Worm (Caenorhabditis elegans) whole organism, L4 larva: Measurements from ENCODE around the gene Y71H2AM.12.
"Not testable (repeated sequence)": the region's sequence is repeated elsewhere in the genome, so short reads cannot be mapped to it uniquely, and the experiment has no call there.

Source experiments
- R02D3.7 ChIP-seq: fragments of 150-350 bp; sonication (generic microtip); optimal IDR thresholded peaks from 3 replicates; lab custom pipeline; 2014; ENCODE audit warnings: missing biosample characterization, missing genetic modification characterization
- ZK337.2 ChIP-seq: fragments of 200-800 bp; sonication (Bioruptor generic); IDR thresholded peaks from 2 replicates; pipeline ENCODE4 v1.3.6; 2022; ENCODE audit warnings: missing genetic modification reagents, missing genetic modification characterization, missing compliant biosample characterization
- aha-1 ChIP-seq: fragments of 150-350 bp; peaks from one replicate; lab custom pipeline; 2014; ENCODE audit warnings: missing biosample characterization, missing genetic modification characterization
- ctbp-1 ChIP-seq: fragments of 200-800 bp; sonication (Bioruptor generic); IDR thresholded peaks from 2 replicates; pipeline ENCODE4 v1.3.6; 2022; ENCODE audit warnings: missing genetic modification reagents, missing genetic modification characterization, missing compliant biosample characterization
- daf-16 ChIP-seq, 3 experiments: sonication (generic microtip); optimal IDR thresholded peaks; 2 replicates each; lab custom pipeline; 2016 to 2017; ENCODE audit warnings: missing genetic modification characterization in 3 of 3, missing genetic modification reagents in 3 of 3, mild to moderate bottlenecking in 2 of 3, missing compliant biosample characterization in 2 of 3, missing biosample characterization in 1 of 3, moderate library complexity in 1 of 3
- dmd-6 ChIP-seq: fragments of 200-800 bp; sonication (Bioruptor generic); IDR thresholded peaks from 2 replicates; pipeline ENCODE4 v1.3.6; 2022; ENCODE audit warnings: missing genetic modification reagents, missing genetic modification characterization, missing compliant biosample characterization
- dpl-1 ChIP-seq: fragments of 150-350 bp; optimal IDR thresholded peaks from 2 replicates; lab custom pipeline; 2014; ENCODE audit warnings: missing biosample characterization, missing genetic modification reagents, missing genetic modification characterization
- dve-1 ChIP-seq: sonication (generic microtip); optimal IDR thresholded peaks from 2 replicates; lab custom pipeline; 2017; ENCODE audit warnings: antibody characterized with exemption, mild to moderate bottlenecking, missing genetic modification characterization, missing compliant biosample characterization; ENCODE audit not compliant: insufficient read depth
- egl-27 ChIP-seq: sonication (generic microtip); optimal IDR thresholded peaks from 3 replicates; lab custom pipeline; 2017; ENCODE audit warnings: missing biosample characterization, missing genetic modification reagents, missing genetic modification characterization
- gei-8 ChIP-seq: fragments of 200-800 bp; sonication (Bioruptor generic); optimal IDR thresholded peaks from 2 replicates; lab custom pipeline; 2018; ENCODE audit warnings: mild to moderate bottlenecking, missing genetic modification characterization, missing compliant biosample characterization
- hif-1 ChIP-seq, 2 experiments: sonication (generic microtip); optimal IDR thresholded peaks; 2 replicates each; lab custom pipeline; 2016 to 2017; ENCODE audit warnings: missing compliant biosample characterization in 2 of 2, missing genetic modification characterization in 2 of 2, missing genetic modification reagents in 2 of 2, missing genotype in 2 of 2, mild to moderate bottlenecking in 1 of 2
- hlh-30 ChIP-seq: sonication (generic microtip); optimal IDR thresholded peaks from 2 replicates; lab custom pipeline; 2017; ENCODE audit warnings: antibody characterized with exemption, mild to moderate bottlenecking, missing genetic modification characterization, missing compliant biosample characterization; ENCODE audit not compliant: insufficient read depth
- lin-13 ChIP-seq: fragments of 150-350 bp; optimal IDR thresholded peaks from 2 replicates; lab custom pipeline; 2014; ENCODE audit warnings: missing biosample characterization, missing genetic modification reagents, missing genetic modification characterization
- lin-38 ChIP-seq: fragments of 200-800 bp; sonication (Bioruptor generic); IDR thresholded peaks from 2 replicates; pipeline ENCODE4 v1.3.6; 2022; ENCODE audit warnings: missing genetic modification reagents, missing genetic modification characterization, missing compliant biosample characterization
- lir-3 ChIP-seq: sonication (generic microtip); optimal IDR thresholded peaks from 2 replicates; lab custom pipeline; 2016; ENCODE audit warnings: mild to moderate bottlenecking, missing genetic modification characterization, missing compliant biosample characterization
- lsy-2 ChIP-seq, 2 experiments: fragments of 150-350 bp in 1 of 2; sonication (generic microtip) in 1 of 2; optimal IDR thresholded peaks; 2 replicates each; lab custom pipeline; 2014 to 2017; ENCODE audit warnings: missing biosample characterization in 2 of 2, missing genetic modification characterization in 2 of 2
- mdl-1 ChIP-seq, 2 experiments: fragments of 150-350 bp in 1 of 2; sonication (generic microtip) in 1 of 2; optimal IDR thresholded peaks; 2 replicates each; lab custom pipeline; 2014 to 2017; ENCODE audit warnings: missing biosample characterization in 2 of 2, missing genetic modification characterization in 2 of 2
- mdt-29 ChIP-seq: fragments of 200-800 bp; sonication (Bioruptor generic); IDR thresholded peaks from 2 replicates; pipeline ENCODE4 v1.3.6; 2022; ENCODE audit warnings: missing genetic modification reagents, missing genetic modification characterization, missing compliant biosample characterization
- mep-1 ChIP-seq: fragments of 150-350 bp; sonication (generic microtip); optimal IDR thresholded peaks from 3 replicates; lab custom pipeline; 2014; ENCODE audit warnings: missing biosample characterization, missing genetic modification characterization
- mxl-3 ChIP-seq: fragments of 200-800 bp; sonication (Bioruptor generic); optimal IDR thresholded peaks from 2 replicates; lab custom pipeline; 2018; ENCODE audit warnings: mild to moderate bottlenecking, missing genetic modification characterization, missing compliant biosample characterization
- nhr-11 ChIP-seq: fragments of 150-350 bp; optimal IDR thresholded peaks from 2 replicates; lab custom pipeline; 2014; ENCODE audit warnings: missing biosample characterization, missing genetic modification characterization
- nhr-28 ChIP-seq: fragments of 150-350 bp; optimal IDR thresholded peaks from 2 replicates; lab custom pipeline; 2014; ENCODE audit warnings: missing biosample characterization, missing genetic modification characterization
- nhr-77 ChIP-seq: fragments of 150-350 bp; optimal IDR thresholded peaks from 2 replicates; lab custom pipeline; 2014; ENCODE audit warnings: missing biosample characterization, missing genetic modification characterization
- pha-4 ChIP-seq, 2 experiments: fragments of 150-350 bp in 1 of 2; fragments of 200-800 bp in 1 of 2; sonication (Bioruptor generic) in 1 of 2; IDR thresholded peaks in 1 of 2; optimal IDR thresholded peaks in 1 of 2; 2 replicates each; pipeline versions ENCODE4 v1.3.6 to Lab custom; 2014 to 2022; ENCODE audit warnings: missing genetic modification characterization in 2 of 2, missing genetic modification reagents in 2 of 2, missing biosample characterization in 1 of 2, missing compliant biosample characterization in 1 of 2
- php-3 ChIP-seq: fragments of 200-800 bp; sonication (Bioruptor generic); IDR thresholded peaks from 2 replicates; pipeline ENCODE4 v1.3.6; 2022; ENCODE audit warnings: missing genetic modification reagents, missing genetic modification characterization, missing compliant biosample characterization
- pqm-1 ChIP-seq: sonication (generic microtip); optimal IDR thresholded peaks from 2 replicates; lab custom pipeline; 2017; ENCODE audit warnings: missing biosample characterization, missing genetic modification characterization
- saeg-2 ChIP-seq: fragments of 200-800 bp; sonication (Bioruptor generic); IDR thresholded peaks from 2 replicates; pipeline ENCODE4 v1.3.6; 2022; ENCODE audit warnings: missing genetic modification reagents, missing genetic modification characterization, missing compliant biosample characterization
- sdz-12 ChIP-seq: fragments of 200-800 bp; sonication (Bioruptor generic); optimal IDR thresholded peaks from 2 replicates; lab custom pipeline; 2018; ENCODE audit warnings: mild to moderate bottlenecking, missing genetic modification characterization, missing compliant biosample characterization
- skn-1 ChIP-seq: fragments of 150-350 bp; optimal IDR thresholded peaks from 2 replicates; lab custom pipeline; 2014; ENCODE audit warnings: missing biosample characterization, missing genetic modification characterization
- snpc-4 ChIP-seq: fragments of 150-350 bp; optimal IDR thresholded peaks from 2 replicates; lab custom pipeline; 2014; ENCODE audit warnings: missing biosample characterization, missing genetic modification characterization
- spr-1 ChIP-seq: sonication (generic microtip); optimal IDR thresholded peaks from 2 replicates; lab custom pipeline; 2016; ENCODE audit warnings: mild to moderate bottlenecking, missing genetic modification characterization, missing compliant biosample characterization
- tag-97 ChIP-seq: fragments of 200-800 bp; sonication (Bioruptor generic); IDR thresholded peaks from 2 replicates; pipeline ENCODE4 v1.3.6; 2022; ENCODE audit warnings: missing genetic modification characterization, missing compliant biosample characterization
- unc-130 ChIP-seq: sonication (generic microtip); optimal IDR thresholded peaks from 2 replicates; lab custom pipeline; 2016; ENCODE audit warnings: missing genetic modification reagents, missing genetic modification characterization, missing compliant biosample characterization
- unc-62 ChIP-seq, 3 experiments: fragments of 150-350 bp in 1 of 3; sonication (generic microtip); optimal IDR thresholded peaks in 2 of 3; peaks in 1 of 3; 1 replicate in 1 of 3; 2 replicates in 2 of 3; lab custom pipeline; 2014 to 2017; ENCODE audit warnings: missing biosample characterization in 3 of 3, missing genetic modification characterization in 3 of 3, missing genetic modification reagents in 3 of 3, missing genotype in 1 of 3
- zag-1 ChIP-seq: fragments of 150-350 bp; optimal IDR thresholded peaks from 2 replicates; lab custom pipeline; 2014; ENCODE audit warnings: missing biosample characterization, missing genetic modification characterization
- zfp-3 ChIP-seq: fragments of 200-800 bp; sonication (Bioruptor generic); conservative IDR thresholded peaks from 2 replicates; pipeline ENCODE4 v1.3.6; 2022; ENCODE audit warnings: missing genetic modification reagents, missing genetic modification characterization, missing compliant biosample characterization
- zip-2 ChIP-seq: fragments of 150-350 bp; optimal IDR thresholded peaks from 2 replicates; lab custom pipeline; 2014; ENCODE audit warnings: missing biosample characterization, missing genetic modification characterization

The Y71H2AM.12 gene

DNA sequence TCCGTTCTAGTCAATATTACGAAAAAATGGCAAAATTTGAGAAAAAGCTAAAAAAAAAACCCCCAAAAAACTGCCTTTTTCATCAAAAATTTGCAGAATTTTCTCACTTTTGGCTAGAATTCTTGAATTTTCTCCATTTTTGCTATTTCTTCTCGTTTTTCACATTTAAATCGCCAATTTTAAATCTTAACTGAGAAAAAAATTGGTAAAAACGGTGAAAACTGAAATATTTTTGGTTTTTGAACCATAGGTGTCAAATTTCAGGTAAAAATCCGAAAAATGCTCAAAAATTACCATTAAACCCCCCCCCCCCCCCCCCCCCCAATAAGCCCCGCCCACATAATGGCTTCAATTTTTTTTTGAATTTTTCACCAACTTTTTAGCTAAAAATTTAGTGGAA lies 34.5 kb downstream of the Y71H2AM.12 start, which contains the start of gene cox-6B:
Gene cox-6B, plus strand, starts transcription at position 301 of the 400 bp plus-strand sequence.
- TF ChIP-seq ctbp-1; egl-27 (tag; lab: Kevin White, UChicago); zip-2 (tag; lab: Kevin White, UChicago): not testable (repeated sequence)
- TF ChIP-seq, all 104 proteins: peak for 0; not testable (repeated sequence) for 104

- TF ChIP-seq tag-97, result no peak
- no peak for TF ChIP-seq mdl-1 (tag; optimal IDR thresholded peaks at IDR 0.05; lab: Kevin White, UChicago)
- TF ChIP-seq hlh-30 (tag; lab: Kevin White, UChicago), result peak; percentile 2
- TF ChIP-seq lsy-2 (tag; optimal IDR thresholded peaks at IDR 0.05; lab: Kevin White, UChicago), result peak in 1 of 2 experiments; percentile 59
- TF ChIP-seq skn-1 (tag; lab: Kevin White, UChicago), result no peak
- TF ChIP-seq unc-62 (GFP tag; optimal IDR thresholded peaks at IDR 0.05 in 1 of 2; lab: Kevin White, UChicago), result peak in 1 of 2 experiments; percentile 5
- no peak for TF ChIP-seq unc-62 (tag; optimal IDR thresholded peaks at IDR 0.05; lab: Kevin White, UChicago)
- TF ChIP-seq daf-16 (GFP tag; optimal IDR thresholded peaks at IDR 0.05; lab: Kevin White, UChicago), result no peak
- TF ChIP-seq daf-16 (tag; optimal IDR thresholded peaks at IDR 0.05; lab: Kevin White, UChicago), result peak; percentile 18
- TF ChIP-seq mep-1, result peak; percentile 52
- peak; percentile 19 for TF ChIP-seq dpl-1 (GFP tag; lab: Kevin White, UChicago)
- TF ChIP-seq pha-4 (GFP tag; IDR thresholded peaks at IDR 0.05; lab: Robert Waterston, UW), result no peak
- TF ChIP-seq pha-4 (tag; optimal IDR thresholded peaks at IDR 0.05; lab: Kevin White, UChicago), result peak; percentile 41
- peak; percentile 94 for TF ChIP-seq lin-38 (GFP tag; lab: Robert Waterston, UW)
- no peak for TF ChIP-seq aha-1 (tag; lab: Kevin White, UChicago)
Observed at ce11 chrIII:2698740-2699139, 35.2 kb downstream of the Y71H2AM.12 start, which contains the start of gene slc-30A9. slc-30A9 (minus strand) TSS chrIII:2698817.

DNA sequence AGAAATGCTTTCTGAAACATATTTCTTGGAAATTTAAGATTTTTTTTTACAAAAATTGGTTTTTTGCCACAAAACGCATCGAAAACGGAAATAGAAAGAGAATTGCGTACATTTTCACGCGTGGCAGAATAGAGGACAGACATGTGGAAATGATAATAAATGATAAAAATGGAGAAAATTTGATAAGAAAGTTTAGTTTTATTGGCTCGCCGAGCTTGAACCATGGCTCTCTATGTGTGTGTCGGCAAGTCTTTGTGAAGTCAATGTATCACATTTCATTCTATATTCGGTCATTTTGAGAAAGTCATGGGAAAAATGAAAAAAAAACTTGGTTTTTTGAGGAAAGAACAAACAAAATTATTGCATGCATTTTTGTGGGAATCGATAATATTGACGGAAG lies 46.5 kb downstream of the Y71H2AM.12 start:
- TF ChIP-seq mep-1, result no peak
- TF ChIP-seq nhr-11 (tag; lab: Kevin White, UChicago), result no peak
- no peak for TF ChIP-seq mdt-29 (GFP tag; lab: Robert Waterston, UW)
- TF ChIP-seq aha-1 (tag; lab: Kevin White, UChicago), result no peak
- TF ChIP-seq zip-2 (tag; lab: Kevin White, UChicago), result no peak
- peak; percentile 28 for TF ChIP-seq dve-1
- no peak for TF ChIP-seq mxl-3
- no peak for TF ChIP-seq zag-1 (tag; lab: Kevin White, UChicago)
- peak; percentile 2 for TF ChIP-seq nhr-77
- TF ChIP-seq dmd-6 (GFP tag; lab: Robert Waterston, UW), result peak; percentile 46
- no peak for TF ChIP-seq unc-130 (GFP tag; lab: Kevin White, UChicago)
- TF ChIP-seq sdz-12 (GFP tag; lab: Kevin White, UChicago), result no peak
- TF ChIP-seq daf-16 (GFP tag; optimal IDR thresholded peaks at IDR 0.05; lab: Kevin White, UChicago), result no peak
- TF ChIP-seq daf-16 (tag; optimal IDR thresholded peaks at IDR 0.05; lab: Kevin White, UChicago), result peak; percentile 30
- no peak for TF ChIP-seq gei-8 (GFP tag; lab: Kevin White, UChicago)
- TF ChIP-seq lir-3, result no peak
- TF ChIP-seq ZK337.2 (GFP tag; lab: Robert Waterston, UW), result no peak
- TF ChIP-seq saeg-2, result no peak
- TF ChIP-seq pqm-1 (tag; lab: Kevin White, UChicago), result peak; percentile 76
- TF ChIP-seq snpc-4 (tag; lab: Kevin White, UChicago), result no peak
- TF ChIP-seq spr-1 (tag; lab: Kevin White, UChicago), result no peak
- no peak for TF ChIP-seq lin-13 (GFP tag; lab: Kevin White, UChicago)
- TF ChIP-seq mdl-1 (tag; optimal IDR thresholded peaks at IDR 0.05; lab: Kevin White, UChicago), result peak in 1 of 2 experiments; percentile 29
- TF ChIP-seq php-3 (GFP tag; lab: Robert Waterston, UW), result peak; percentile 63; the same call in 1 of the 2 replicates
- no peak for TF ChIP-seq R02D3.7 (tag; lab: Kevin White, UChicago)
- no peak for TF ChIP-seq hif-1 (tag; optimal IDR thresholded peaks at IDR 0.05; lab: Kevin White, UChicago)
- TF ChIP-seq unc-62 (GFP tag; optimal IDR thresholded peaks at IDR 0.05 in 1 of 2; lab: Kevin White, UChicago), result peak in 1 of 2 experiments; percentile 27
- TF ChIP-seq unc-62 (tag; optimal IDR thresholded peaks at IDR 0.05; lab: Kevin White, UChicago), result no peak
- peak; percentile 11 for TF ChIP-seq hlh-30 (tag; lab: Kevin White, UChicago)
- TF ChIP-seq zfp-3 (GFP tag; lab: Robert Waterston, UW), result no peak
- peak; percentile 45 for TF ChIP-seq nhr-28 (tag; lab: Kevin White, UChicago)
- TF ChIP-seq lin-38 (GFP tag; lab: Robert Waterston, UW), result no peak
